Fruit fly (Drosophila melanogaster) whole organism, pupa: ENCODE measurements around the gene mthl9.

Experiments
- CG12605 ChIP-seq: fragments of 200-800 bp; sonication (Bioruptor generic); IDR thresholded peaks from 2 replicates; pipeline ENCODE4 v1.3.6; 2022; ENCODE audit warnings: missing biosample characterization, missing genetic modification characterization
- D1 ChIP-seq: fragments of 200-800 bp; sonication (Bioruptor generic); optimal IDR thresholded peaks from 2 replicates; lab custom pipeline; 2018; ENCODE audit warnings: missing biosample characterization, mild to moderate bottlenecking, missing genetic modification characterization, moderate library complexity
- Ets98B ChIP-seq: fragments of 200-800 bp; sonication (Bioruptor generic); IDR thresholded peaks from 2 replicates; pipeline ENCODE4 v1.3.6; 2022; ENCODE audit warnings: missing biosample characterization, missing genetic modification characterization
- Pif1A ChIP-seq: fragments of 200-800 bp; sonication (Bioruptor generic); optimal IDR thresholded peaks from 3 replicates; lab custom pipeline; 2016; ENCODE audit warnings: missing biosample characterization, missing genetic modification characterization
- fd96Ca ChIP-seq: fragments of 200-800 bp; sonication (Bioruptor generic); IDR thresholded peaks from 3 replicates; pipeline ENCODE4 v1.3.6; 2022; ENCODE audit warnings: missing biosample characterization, missing genetic modification characterization

- TF ChIP-seq Pif1A (GFP tag; lab: Kevin White, UChicago) (no peak), fd96Ca (no peak), Ets98B (GFP tag; lab: Robert Waterston, UW) (no peak), D1 (tag; lab: Kevin White, UChicago) (no peak), CG12605 (GFP tag; lab: Robert Waterston, UW) (no peak)
Measured at dm6 chr3L:339072-339471, 7.0 kb upstream of the mthl9 start.
